Worm (Caenorhabditis elegans) whole organism, L4 larva: ENCODE results near the gene fbxa-39.

Experiments
- R02D3.7 ChIP-seq: fragments of 150-350 bp; sonication (generic microtip); optimal IDR thresholded peaks from 3 replicates; lab custom pipeline; 2014; ENCODE audit warnings: missing biosample characterization, missing genetic modification characterization
- T26A8.4 ChIP-seq: fragments of 200-800 bp; sonication (Bioruptor generic); IDR thresholded peaks from 2 replicates; pipeline ENCODE4 v1.3.6; 2022; ENCODE audit warnings: missing genetic modification characterization, missing compliant biosample characterization
- aha-1 ChIP-seq: fragments of 150-350 bp; peaks from one replicate; lab custom pipeline; 2014; ENCODE audit warnings: missing biosample characterization, missing genetic modification characterization
- attf-4 ChIP-seq: sonication (generic microtip); optimal IDR thresholded peaks from 3 replicates; lab custom pipeline; 2017; ENCODE audit warnings: missing biosample characterization, missing genetic modification characterization
- fkh-10 ChIP-seq: fragments of 150-350 bp; optimal IDR thresholded peaks from 2 replicates; lab custom pipeline; 2014; ENCODE audit warnings: missing biosample characterization, missing genetic modification reagents, missing genetic modification characterization
- fos-1 ChIP-seq: fragments of 150-350 bp; optimal IDR thresholded peaks from 2 replicates; lab custom pipeline; 2014; ENCODE audit warnings: missing biosample characterization, missing genetic modification characterization
- mep-1 ChIP-seq: fragments of 150-350 bp; sonication (generic microtip); optimal IDR thresholded peaks from 3 replicates; lab custom pipeline; 2014; ENCODE audit warnings: missing biosample characterization, missing genetic modification characterization
- nhr-25 ChIP-seq: sonication (generic microtip); optimal IDR thresholded peaks from 2 replicates; lab custom pipeline; 2017; ENCODE audit warnings: missing genetic modification characterization, mild to moderate bottlenecking, missing compliant biosample characterization, antibody characterized with exemption, moderate library complexity, borderline replicate concordance; ENCODE audit not compliant: insufficient read depth
- nhr-6 ChIP-seq: fragments of 150-350 bp; optimal IDR thresholded peaks from 2 replicates; lab custom pipeline; 2014; ENCODE audit warnings: missing biosample characterization, missing genetic modification characterization
- nhr-77 ChIP-seq: fragments of 150-350 bp; optimal IDR thresholded peaks from 2 replicates; lab custom pipeline; 2014; ENCODE audit warnings: missing biosample characterization, missing genetic modification characterization
- unc-39 ChIP-seq: sonication (generic microtip); optimal IDR thresholded peaks from 2 replicates; lab custom pipeline; 2017; ENCODE audit warnings: missing biosample characterization, missing genetic modification characterization
- unc-62 ChIP-seq, 3 experiments: fragments of 150-350 bp in 1 of 3; sonication (generic microtip); optimal IDR thresholded peaks in 2 of 3; peaks in 1 of 3; 1 replicate in 1 of 3; 2 replicates in 2 of 3; lab custom pipeline; 2014 to 2017; ENCODE audit warnings: missing biosample characterization in 3 of 3, missing genetic modification characterization in 3 of 3, missing genetic modification reagents in 3 of 3, missing genotype in 1 of 3

DNA sequence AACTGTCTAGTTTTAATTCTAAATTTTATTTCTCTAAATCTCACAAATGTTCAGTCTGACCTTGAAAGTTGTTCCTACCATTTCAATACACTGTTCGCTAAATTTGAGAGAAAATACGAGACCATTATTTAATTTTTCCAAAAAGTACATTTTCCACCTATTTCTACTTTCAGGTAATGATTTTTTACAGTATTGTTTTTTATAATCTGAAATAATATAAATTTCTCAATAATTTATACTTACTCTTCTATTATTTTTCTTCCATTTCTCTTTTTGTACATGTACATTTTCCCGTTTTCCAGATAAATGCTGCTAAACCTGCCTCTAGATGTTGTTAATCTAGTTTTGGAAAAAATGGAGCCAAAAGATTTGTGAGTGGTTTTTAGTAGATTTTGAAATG is 45.4 kb upstream of the fbxa-39 start, which contains the start of gene fbxa-62:
- TF ChIP-seq mep-1 (tag; lab: Kevin White, UChicago): no peak
- TF ChIP-seq attf-4: no peak
- TF ChIP-seq aha-1 (tag; lab: Kevin White, UChicago): no peak
- TF ChIP-seq nhr-6 (tag; lab: Kevin White, UChicago): no peak
- TF ChIP-seq fos-1: no peak
- TF ChIP-seq unc-39 (tag; lab: Kevin White, UChicago): no peak
- TF ChIP-seq unc-62 (GFP tag; optimal IDR thresholded peaks at IDR 0.05 in 1 of 2; lab: Kevin White, UChicago): no peak
- no peak for TF ChIP-seq unc-62 (tag; optimal IDR thresholded peaks at IDR 0.05; lab: Kevin White, UChicago)
- TF ChIP-seq R02D3.7: no peak
- TF ChIP-seq fkh-10 (GFP tag; lab: Kevin White, UChicago): no peak
- TF ChIP-seq T26A8.4 (GFP tag; lab: Robert Waterston, UW): no peak
- TF ChIP-seq nhr-77: no peak
- no peak for TF ChIP-seq nhr-25 (tag; lab: Kevin White, UChicago)
